Fruit fly (Drosophila melanogaster) whole organism, prepupa: ENCODE measurements around the gene CG14826.

ENCODE experiments used
- CG10669 ChIP-seq: fragments of 200-800 bp; sonication (Bioruptor generic); optimal IDR thresholded peaks from 3 replicates; lab custom pipeline; 2018; ENCODE audit warnings: missing biosample characterization, mild to moderate bottlenecking, missing genetic modification characterization, moderate library complexity
- CG11294 ChIP-seq: fragments of 200-800 bp; sonication (Bioruptor generic); IDR thresholded peaks from 2 replicates; pipeline ENCODE4 v1.3.6; 2022; ENCODE audit warnings: missing biosample characterization, missing genetic modification characterization
- CG1621 ChIP-seq: fragments of 200-800 bp; sonication (Bioruptor generic); optimal IDR thresholded peaks from 3 replicates; lab custom pipeline; 2018; ENCODE audit warnings: missing biosample characterization, mild to moderate bottlenecking, missing genetic modification characterization
- CG16779 ChIP-seq: fragments of 200-800 bp; sonication (Bioruptor generic); optimal IDR thresholded peaks from 3 replicates; lab custom pipeline; 2017; ENCODE audit warnings: missing biosample characterization, mild to moderate bottlenecking, missing genetic modification characterization
- CG31627 ChIP-seq: fragments of 200-800 bp; sonication (Bioruptor generic); optimal IDR thresholded peaks from 3 replicates; lab custom pipeline; 2016; ENCODE audit warnings: missing biosample characterization, missing genetic modification characterization
- CG32006 ChIP-seq: fragments of 200-800 bp; sonication (Bioruptor generic); optimal IDR thresholded peaks from 3 replicates; lab custom pipeline; 2017; ENCODE audit warnings: missing biosample characterization, mild to moderate bottlenecking, missing genetic modification characterization
- CG4318 ChIP-seq: fragments of 200-800 bp; sonication (Bioruptor generic); optimal IDR thresholded peaks from 3 replicates; lab custom pipeline; 2017; ENCODE audit warnings: missing biosample characterization, mild to moderate bottlenecking, missing genetic modification characterization
- CG6163 ChIP-seq: fragments of 200-800 bp; sonication (Bioruptor generic); IDR thresholded peaks from 3 replicates; pipeline ENCODE4 v1.3.6; 2022; ENCODE audit warnings: missing biosample characterization, missing genetic modification characterization
- CG6276 ChIP-seq: fragments of 200-800 bp; sonication (Bioruptor generic); optimal IDR thresholded peaks from 2 replicates; lab custom pipeline; 2017; ENCODE audit warnings: missing biosample characterization, mild to moderate bottlenecking, missing genetic modification characterization
- CG6792 ChIP-seq: fragments of 200-800 bp; sonication (Bioruptor generic); optimal IDR thresholded peaks from 3 replicates; lab custom pipeline; 2016; ENCODE audit warnings: missing biosample characterization, missing genetic modification characterization
- CG6808 ChIP-seq: fragments of 200-800 bp; sonication (Bioruptor generic); optimal IDR thresholded peaks from 3 replicates; lab custom pipeline; 2017; ENCODE audit warnings: missing biosample characterization, missing genetic modification characterization, mild to moderate bottlenecking, moderate library complexity, missing genetic modification reagents
- CG6854 ChIP-seq: fragments of 200-800 bp; sonication (Bioruptor generic); optimal IDR thresholded peaks from 2 replicates; lab custom pipeline; 2017; ENCODE audit warnings: missing biosample characterization, mild to moderate bottlenecking, missing genetic modification characterization
- CG7368 ChIP-seq: fragments of 200-800 bp; sonication (Bioruptor generic); optimal IDR thresholded peaks from 3 replicates; lab custom pipeline; 2016; ENCODE audit warnings: missing biosample characterization, missing genetic modification characterization
- CG8119 ChIP-seq: fragments of 200-800 bp; sonication (Bioruptor generic); IDR thresholded peaks from 3 replicates; pipeline ENCODE4 v1.3.6; 2022; ENCODE audit warnings: missing biosample characterization, missing genetic modification characterization
- CG8632 ChIP-seq: fragments of 200-800 bp; sonication (Bioruptor generic); optimal IDR thresholded peaks from 3 replicates; lab custom pipeline; 2016; ENCODE audit warnings: missing biosample characterization, missing genetic modification characterization
- CG9139 ChIP-seq: fragments of 200-800 bp; sonication (Bioruptor generic); optimal IDR thresholded peaks from 3 replicates; lab custom pipeline; 2017; ENCODE audit warnings: missing biosample characterization, mild to moderate bottlenecking, missing genetic modification characterization
- Eip78C ChIP-seq: fragments of 200-800 bp; sonication (Bioruptor generic); peaks from one replicate; lab custom pipeline; 2016; ENCODE audit warnings: missing biosample characterization, missing genetic modification characterization
- Ets21C ChIP-seq: fragments of 200-800 bp; sonication (Bioruptor generic); optimal IDR thresholded peaks from 3 replicates; lab custom pipeline; 2016; ENCODE audit warnings: missing biosample characterization, missing genetic modification characterization
- Ets96B ChIP-seq: fragments of 200-800 bp; optimal IDR thresholded peaks from 2 replicates; lab custom pipeline; 2019; ENCODE audit warnings: missing biosample characterization, mild to moderate bottlenecking, missing genetic modification characterization, moderate library complexity
- Hr38 ChIP-seq: sonication (Bioruptor generic); optimal IDR thresholded peaks from 2 replicates; lab custom pipeline; 2016; ENCODE audit warnings: missing biosample characterization, missing genetic modification characterization
- Hr4 ChIP-seq: fragments of 200-800 bp; sonication (Bioruptor generic); optimal IDR thresholded peaks from 3 replicates; lab custom pipeline; 2016; ENCODE audit warnings: missing biosample characterization, missing genetic modification characterization
- OdsH ChIP-seq: fragments of 200-800 bp; sonication (Bioruptor generic); optimal IDR thresholded peaks from 3 replicates; lab custom pipeline; 2016; ENCODE audit warnings: missing biosample characterization, missing genetic modification characterization
- Sox102F ChIP-seq: fragments of 200-800 bp; sonication (Bioruptor generic); optimal IDR thresholded peaks from 2 replicates; lab custom pipeline; 2016; ENCODE audit warnings: missing biosample characterization, mild to moderate bottlenecking, missing genetic modification characterization
- achi ChIP-seq: fragments of 200-800 bp; sonication (Bioruptor generic); optimal IDR thresholded peaks from 3 replicates; lab custom pipeline; 2016; ENCODE audit warnings: missing biosample characterization, missing genetic modification characterization
- cyc ChIP-seq: fragments of 200-800 bp; sonication (Bioruptor generic); optimal IDR thresholded peaks from 3 replicates; lab custom pipeline; 2016; ENCODE audit warnings: missing biosample characterization, missing genetic modification characterization
- dac ChIP-seq: fragments of 200-800 bp; sonication (Bioruptor generic); optimal IDR thresholded peaks from 2 replicates; lab custom pipeline; 2017; ENCODE audit warnings: missing biosample characterization, mild to moderate bottlenecking, missing genetic modification characterization
- eg ChIP-seq: fragments of 200-800 bp; sonication (Bioruptor generic); IDR thresholded peaks from 3 replicates; pipeline ENCODE4 v1.3.6; 2022; ENCODE audit warnings: missing biosample characterization, missing genetic modification characterization
- esn ChIP-seq: fragments of 200-800 bp; sonication (Bioruptor generic); optimal IDR thresholded peaks from 2 replicates; lab custom pipeline; 2016; ENCODE audit warnings: missing biosample characterization, mild to moderate bottlenecking, missing genetic modification characterization, moderate library complexity
- fd85E ChIP-seq: fragments of 200-800 bp; sonication (Bioruptor generic); optimal IDR thresholded peaks from 3 replicates; lab custom pipeline; 2016; ENCODE audit warnings: missing biosample characterization, missing genetic modification characterization
- net ChIP-seq: fragments of 200-800 bp; sonication (Bioruptor generic); optimal IDR thresholded peaks from 3 replicates; lab custom pipeline; 2016; ENCODE audit warnings: missing biosample characterization, missing genetic modification characterization
- pdm3 ChIP-seq: fragments of 200-800 bp; sonication (Bioruptor generic); optimal IDR thresholded peaks from 3 replicates; lab custom pipeline; 2016; ENCODE audit warnings: missing biosample characterization, missing genetic modification characterization
- ss ChIP-seq, 2 experiments: fragments of 200-800 bp; sonication (Bioruptor generic); optimal IDR thresholded peaks; 2 replicates in 1 of 2; 3 replicates in 1 of 2; lab custom pipeline; 2017 to 2018; ENCODE audit warnings: mild to moderate bottlenecking in 2 of 2, missing biosample characterization in 2 of 2, missing genetic modification characterization in 2 of 2, moderate library complexity in 1 of 2
- vri ChIP-seq: fragments of 200-800 bp; sonication (Bioruptor generic); optimal IDR thresholded peaks from 3 replicates; lab custom pipeline; 2016; ENCODE audit warnings: missing biosample characterization, mild to moderate bottlenecking, missing genetic modification characterization

Gene CG14826

DNA sequence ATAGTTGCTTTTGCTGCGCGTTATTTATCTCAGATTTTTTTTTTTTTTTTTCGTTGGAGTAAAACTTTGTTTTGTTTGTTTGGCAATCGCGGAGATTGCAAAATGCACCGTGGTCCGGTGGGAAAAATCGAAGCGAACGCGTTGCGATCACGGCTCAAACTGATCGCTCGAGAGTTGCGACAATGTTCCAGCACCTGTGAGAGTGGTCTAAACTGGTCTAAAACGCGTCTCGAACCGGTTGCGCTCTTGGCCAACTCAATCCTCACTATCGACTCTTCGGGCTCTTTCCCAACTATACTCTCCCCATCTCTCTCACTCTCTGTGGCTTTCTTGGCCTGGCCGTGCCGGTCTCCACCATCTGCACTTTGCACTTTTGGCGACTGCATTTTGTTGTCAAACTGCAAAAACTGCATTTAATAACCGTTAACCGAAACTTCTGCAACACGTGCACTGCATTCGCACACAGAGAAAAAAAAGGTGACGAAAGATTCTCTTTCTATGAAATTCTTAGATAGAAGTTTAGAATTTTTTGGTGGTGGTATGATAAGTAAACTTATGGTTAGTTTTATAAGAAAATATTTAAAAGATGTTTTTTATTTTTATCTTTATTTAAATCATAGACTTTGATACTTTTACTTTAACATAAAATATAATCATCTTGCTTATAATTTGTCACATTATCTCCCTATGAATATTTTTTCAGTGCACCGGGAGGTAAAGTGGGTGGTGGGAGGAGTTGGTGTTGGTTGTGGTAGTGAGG is 29.6 kb downstream of the CG14826 start, which contains the start of gene CG14830 (continued):
- TF ChIP-seq CG6808 (GFP tag; lab: Kevin White, UChicago): peak; percentile 66
- no peak for TF ChIP-seq achi
- peak; percentile 35 for TF ChIP-seq CG7368 (GFP tag; lab: Kevin White, UChicago)
- peak; percentile 72 for TF ChIP-seq eg
- TF ChIP-seq Hr38 (GFP tag; lab: Kevin White, UChicago): no peak
- TF ChIP-seq Sox102F (GFP tag; lab: Kevin White, UChicago): no peak
- TF ChIP-seq CG11294 (GFP tag; lab: Robert Waterston, UW): no peak
- TF ChIP-seq CG16779 (tag; lab: Kevin White, UChicago): peak; percentile 10
- peak; percentile 3 for TF ChIP-seq net (GFP tag; lab: Kevin White, UChicago)
- peak; percentile 64 for TF ChIP-seq cyc (GFP tag; lab: Kevin White, UChicago)
- no peak for TF ChIP-seq CG31627 (GFP tag; lab: Kevin White, UChicago)
- TF ChIP-seq Ets21C: no peak
- no peak for TF ChIP-seq CG6792 (GFP tag; lab: Kevin White, UChicago)
- peak; percentile 30 to 48 for TF ChIP-seq ss (GFP tag; optimal IDR thresholded peaks at IDR 0.05; lab: Kevin White, UChicago)
- no peak for TF ChIP-seq OdsH
- TF ChIP-seq fd85E (GFP tag; lab: Kevin White, UChicago): peak; percentile 3
- no peak for TF ChIP-seq CG6854
- TF ChIP-seq pdm3 (GFP tag; lab: Kevin White, UChicago): no peak
- peak; percentile 53 for TF ChIP-seq CG6163 (GFP tag; lab: Robert Waterston, UW)
- no peak for TF ChIP-seq CG8632
- TF ChIP-seq Ets96B: peak; percentile 66
- peak; percentile 15 for TF ChIP-seq CG1621 (tag; lab: Kevin White, UChicago)

- TF ChIP-seq CG4318 (GFP tag; lab: Kevin White, UChicago) (peak; percentile 16), CG32006 (GFP tag; lab: Kevin White, UChicago) (peak; percentile 33), CG6276 (GFP tag; lab: Kevin White, UChicago) (peak; percentile 35), CG8119 (no peak), eg (peak; percentile 51; the same call in 1 of the 3 replicates), CG10669 (GFP tag; lab: Kevin White, UChicago) (no peak), CG9139 (GFP tag; lab: Kevin White, UChicago) (no peak), vri (GFP tag; lab: Kevin White, UChicago) (no peak), esn (GFP tag; lab: Kevin White, UChicago) (no peak), Hr4 (GFP tag; lab: Kevin White, UChicago) (peak; percentile 10), dac (GFP tag; lab: Kevin White, UChicago) (no peak), CG6163 (GFP tag; lab: Robert Waterston, UW) (peak; percentile 51; the same call in 1 of the 3 replicates), Eip78C (GFP tag; lab: Kevin White, UChicago) (peak; percentile 80)
- TF ChIP-seq, all 60 proteins: peak for 7
Measured at dm6 chr3L:7283541-7283940, 49.2 kb downstream of the CG14826 start.
